Fruit fly (Drosophila melanogaster) whole organism, embryonic: ENCODE results near the gene CG13029.

Source experiments
- Ada2b ChIP-seq: fragments of 200-800 bp; sonication (Bioruptor generic); IDR thresholded peaks from 2 replicates; pipeline ENCODE4 v1.3.6; 2022; ENCODE audit warnings: missing biosample characterization, missing genetic modification characterization
- Aef1 ChIP-seq: fragments of 200-800 bp; sonication (Bioruptor generic); IDR thresholded peaks from 3 replicates; pipeline ENCODE4 v1.3.6; 2022; ENCODE audit warnings: missing biosample characterization, missing genetic modification characterization
- Bgb ChIP-seq: fragments of 200-800 bp; sonication (Bioruptor generic); IDR thresholded peaks from 2 replicates; pipeline ENCODE4 v1.3.6; 2022; ENCODE audit warnings: missing biosample characterization, missing genetic modification characterization; ENCODE audit not compliant: partially characterized antibody
- BtbVII ChIP-seq: fragments of 200-800 bp; sonication (Bioruptor generic); optimal IDR thresholded peaks from 3 replicates; lab custom pipeline; 2017; ENCODE audit warnings: missing biosample characterization, mild to moderate bottlenecking, missing genetic modification characterization
- CG10321 ChIP-seq: fragments of 200-800 bp; sonication (Bioruptor generic); IDR thresholded peaks from 2 replicates; pipeline ENCODE4 v1.3.6; 2022; ENCODE audit warnings: missing biosample characterization, missing genetic modification characterization
- CG11456 ChIP-seq: fragments of 200-800 bp; sonication (Bioruptor generic); IDR thresholded peaks from 3 replicates; pipeline ENCODE4 v1.3.6; 2022; ENCODE audit warnings: missing biosample characterization, missing genetic modification characterization
- CG12236 ChIP-seq: fragments of 200-800 bp; sonication (Bioruptor generic); optimal IDR thresholded peaks from 2 replicates; lab custom pipeline; 2016; ENCODE audit warnings: missing biosample characterization, missing genetic modification characterization
- CG12391 ChIP-seq: fragments of 200-800 bp; sonication (Bioruptor generic); optimal IDR thresholded peaks from 3 replicates; lab custom pipeline; 2018; ENCODE audit warnings: missing biosample characterization, mild to moderate bottlenecking, missing genetic modification characterization, moderate library complexity
- CG14667 ChIP-seq: fragments of 200-800 bp; sonication (Bioruptor generic); IDR thresholded peaks from 2 replicates; pipeline ENCODE4 v1.3.6; 2022; ENCODE audit warnings: missing biosample characterization, missing genetic modification characterization
- CG15601 ChIP-seq: fragments of 200-800 bp; sonication (Bioruptor generic); optimal IDR thresholded peaks from 3 replicates; lab custom pipeline; 2019; ENCODE audit warnings: missing biosample characterization, mild to moderate bottlenecking, missing genetic modification characterization, moderate library complexity
- CG1602 ChIP-seq: fragments of 200-800 bp; sonication (Bioruptor generic); optimal IDR thresholded peaks from 3 replicates; lab custom pipeline; 2016; ENCODE audit warnings: missing biosample characterization, missing genetic modification characterization
- CG17328 ChIP-seq: fragments of 200-800 bp; sonication (Bioruptor generic); IDR thresholded peaks from 2 replicates; pipeline ENCODE4 v1.3.6; 2022; ENCODE audit warnings: missing biosample characterization, missing genetic modification characterization
- CG17361 ChIP-seq: fragments of 200-800 bp; sonication (Bioruptor generic); IDR thresholded peaks from 3 replicates; pipeline ENCODE4 v1.3.6; 2022; ENCODE audit warnings: missing biosample characterization, missing genetic modification characterization
- CG1792 ChIP-seq: fragments of 200-800 bp; sonication (Bioruptor generic); optimal IDR thresholded peaks from 2 replicates; lab custom pipeline; 2016; ENCODE audit warnings: missing biosample characterization, missing genetic modification characterization
- CG2120 ChIP-seq: fragments of 200-800 bp; sonication (Bioruptor generic); optimal IDR thresholded peaks from 3 replicates; lab custom pipeline; 2016; ENCODE audit warnings: missing biosample characterization, missing genetic modification characterization
- CG2678 ChIP-seq: fragments of 200-800 bp; sonication (Bioruptor generic); optimal IDR thresholded peaks from 3 replicates; lab custom pipeline; 2019; ENCODE audit warnings: missing biosample characterization, mild to moderate bottlenecking, missing genetic modification characterization, moderate library complexity
- CG3726 ChIP-seq: fragments of 200-800 bp; sonication (Bioruptor generic); IDR thresholded peaks from 3 replicates; pipeline ENCODE4, ENCODE4 v1.3.6; 2022; ENCODE audit warnings: missing biosample characterization, missing genetic modification characterization
- CG43689 ChIP-seq: fragments of 200-800 bp; sonication (Bioruptor generic); IDR thresholded peaks from 2 replicates; pipeline ENCODE4 v1.3.6; 2022; ENCODE audit warnings: missing biosample characterization, missing genetic modification characterization
- CG6683 ChIP-seq: fragments of 200-800 bp; sonication (Bioruptor generic); optimal IDR thresholded peaks from 2 replicates; lab custom pipeline; 2017; ENCODE audit warnings: missing biosample characterization, mild to moderate bottlenecking, missing genetic modification characterization, missing genetic modification reagents
- CG6765 ChIP-seq: fragments of 200-800 bp; sonication (Bioruptor generic); optimal IDR thresholded peaks from 3 replicates; lab custom pipeline; 2017; ENCODE audit warnings: missing biosample characterization, mild to moderate bottlenecking, missing genetic modification characterization
- CG9215 ChIP-seq: fragments of 200-800 bp; sonication (Bioruptor generic); IDR thresholded peaks from 2 replicates; pipeline ENCODE4 v1.3.6; 2022; ENCODE audit warnings: missing biosample characterization, missing genetic modification characterization
- CG9817 ChIP-seq: fragments of 200-800 bp; sonication (Bioruptor generic); optimal IDR thresholded peaks from 2 replicates; lab custom pipeline; 2018; ENCODE audit warnings: missing biosample characterization, mild to moderate bottlenecking, missing genetic modification characterization, moderate library complexity
- CG9932 ChIP-seq: fragments of 200-800 bp; sonication (Bioruptor generic); IDR thresholded peaks from 2 replicates; pipeline ENCODE4 v1.3.6; 2022; ENCODE audit warnings: missing biosample characterization, missing genetic modification characterization
- Ets65A ChIP-seq: fragments of 200-800 bp; sonication (Bioruptor generic); peaks from one replicate; lab custom pipeline; 2016; ENCODE audit warnings: missing biosample characterization, missing genetic modification characterization
- Fer3 ChIP-seq: fragments of 200-800 bp; sonication (Bioruptor generic); optimal IDR thresholded peaks from 2 replicates; lab custom pipeline; 2018; ENCODE audit warnings: missing biosample characterization, mild to moderate bottlenecking, missing genetic modification characterization, moderate library complexity
- Gsc ChIP-seq: fragments of 200-800 bp; sonication (Bioruptor generic); IDR thresholded peaks from 2 replicates; pipeline ENCODE4 v1.3.6; 2022; ENCODE audit warnings: missing biosample characterization, missing genetic modification characterization
- Hand ChIP-seq: fragments of 200-800 bp; sonication (Bioruptor generic); optimal IDR thresholded peaks from 2 replicates; lab custom pipeline; 2017; ENCODE audit warnings: mild to moderate bottlenecking, missing biosample characterization, missing genetic modification reagents, missing genetic modification characterization
- Hey ChIP-seq: fragments of 200-800 bp; sonication (Bioruptor generic); optimal IDR thresholded peaks from 3 replicates; lab custom pipeline; 2018; ENCODE audit warnings: missing biosample characterization, mild to moderate bottlenecking, missing genetic modification characterization
- Meics ChIP-seq: fragments of 200-800 bp; sonication (Bioruptor generic); optimal IDR thresholded peaks from 2 replicates; lab custom pipeline; 2017; ENCODE audit warnings: missing biosample characterization, mild to moderate bottlenecking, missing genetic modification characterization
- Myb ChIP-seq: fragments of 200-800 bp; sonication (Bioruptor generic); optimal IDR thresholded peaks from 2 replicates; lab custom pipeline; 2016; ENCODE audit warnings: missing biosample characterization, missing genetic modification characterization
- Pdp1 ChIP-seq, 2 experiments: fragments of 200-800 bp; sonication (Bioruptor generic); optimal IDR thresholded peaks; 3 replicates each; lab custom pipeline; 2016; ENCODE audit warnings: missing biosample characterization in 2 of 2, missing genetic modification characterization in 2 of 2, mild to moderate bottlenecking in 1 of 2, moderate library complexity in 1 of 2
- Sry-δ ChIP-seq: fragments of 200-800 bp; sonication (Bioruptor generic); optimal IDR thresholded peaks from 2 replicates; lab custom pipeline; 2016; ENCODE audit warnings: missing biosample characterization, missing genetic modification characterization
- Taf1 ChIP-seq: fragments of 200-800 bp; sonication (Bioruptor generic); IDR thresholded peaks from 2 replicates; pipeline ENCODE4 v1.3.6; 2022; ENCODE audit warnings: missing biosample characterization, missing genetic modification characterization
- Trl ChIP-seq, 3 experiments: fragments of >200 bp in 2 of 3; fragments of 200-800 bp in 1 of 3; sonication (Bioruptor generic) in 1 of 3; optimal IDR thresholded peaks; 2 replicates in 1 of 3; 3 replicates in 2 of 3; lab custom pipeline; 2016 to 2017; ENCODE audit warnings: missing biosample characterization in 1 of 3, missing genetic modification characterization in 1 of 3
- aop ChIP-seq: fragments of 200-800 bp; sonication (Bioruptor generic); IDR thresholded peaks from 2 replicates; pipeline ENCODE4 v1.3.6; 2022; ENCODE audit warnings: missing biosample characterization, missing genetic modification characterization
- ato ChIP-seq: fragments of 200-800 bp; sonication (Bioruptor generic); IDR thresholded peaks from 2 replicates; pipeline ENCODE4 v1.3.6; 2022; ENCODE audit warnings: missing biosample characterization, missing genetic modification characterization; ENCODE audit not compliant: partially characterized antibody
- btn ChIP-seq: fragments of 200-800 bp; sonication (Bioruptor generic); optimal IDR thresholded peaks from 2 replicates; lab custom pipeline; 2016; ENCODE audit warnings: missing biosample characterization, missing genetic modification characterization
- en ChIP-seq: fragments of 200-800 bp; sonication (Bioruptor generic); optimal IDR thresholded peaks from 2 replicates; lab custom pipeline; 2016; ENCODE audit warnings: missing biosample characterization, missing genetic modification characterization
- gsb ChIP-seq: fragments of 200-800 bp; sonication (Bioruptor generic); IDR thresholded peaks from 2 replicates; pipeline ENCODE4 v1.3.6; 2022; ENCODE audit warnings: missing biosample characterization, missing genetic modification characterization
- jing ChIP-seq: fragments of 200-800 bp; sonication (Bioruptor generic); optimal IDR thresholded peaks from 2 replicates; lab custom pipeline; 2018; ENCODE audit warnings: missing biosample characterization, mild to moderate bottlenecking, missing genetic modification characterization
- otp ChIP-seq: fragments of 200-800 bp; sonication (Bioruptor generic); IDR thresholded peaks from 3 replicates; pipeline ENCODE4, ENCODE4 v1.3.6; 2022; ENCODE audit warnings: missing biosample characterization, missing genetic modification characterization
- rib ChIP-seq: fragments of 200-800 bp; sonication (Bioruptor generic); IDR thresholded peaks from 2 replicates; pipeline ENCODE4 v1.3.6; 2022; ENCODE audit warnings: missing biosample characterization, missing genetic modification characterization
- sens ChIP-seq: fragments of 200-800 bp; sonication (Bioruptor generic); peaks from one replicate; lab custom pipeline; 2016; ENCODE audit warnings: missing biosample characterization, missing genetic modification characterization
- sim ChIP-seq: fragments of 200-800 bp; sonication (Bioruptor generic); IDR thresholded peaks from 2 replicates; pipeline ENCODE4 v1.3.6; 2022; ENCODE audit warnings: missing biosample characterization, missing genetic modification characterization
- sisA ChIP-seq: fragments of 200-800 bp; sonication (Bioruptor generic); IDR thresholded peaks from 2 replicates; pipeline ENCODE4 v1.3.6; 2022; ENCODE audit warnings: missing biosample characterization, missing genetic modification characterization
- so ChIP-seq: fragments of 200-800 bp; sonication (Bioruptor generic); IDR thresholded peaks from 3 replicates; pipeline ENCODE4 v1.3.6; 2022; ENCODE audit warnings: missing biosample characterization, missing genetic modification characterization
- sqz ChIP-seq: fragments of 200-800 bp; sonication (Bioruptor generic); optimal IDR thresholded peaks from 3 replicates; lab custom pipeline; 2018; ENCODE audit warnings: missing biosample characterization, mild to moderate bottlenecking, missing genetic modification characterization
- stwl ChIP-seq: fragments of 200-800 bp; sonication (Bioruptor generic); optimal IDR thresholded peaks from 3 replicates; lab custom pipeline; 2018; ENCODE audit warnings: missing biosample characterization, mild to moderate bottlenecking, missing genetic modification characterization, moderate library complexity
- tup ChIP-seq: fragments of 200-800 bp; sonication (Bioruptor generic); optimal IDR thresholded peaks from 2 replicates; lab custom pipeline; 2016; ENCODE audit warnings: missing biosample characterization, mild to moderate bottlenecking, missing genetic modification characterization, moderate library complexity
- vfl ChIP-seq: fragments of 200-800 bp; sonication (Bioruptor generic); optimal IDR thresholded peaks from 2 replicates; lab custom pipeline; 2016; ENCODE audit warnings: missing biosample characterization, missing genetic modification characterization

Gene CG13029

dm6 chr3L:16890650-16891336 is 30.4 kb downstream of the CG13029 start (continued):
- TF ChIP-seq otp = peak; percentile 93
- TF ChIP-seq Pdp1 (GFP tag; optimal IDR thresholded peaks at IDR 0.05; lab: Kevin White, UChicago) = peak; percentile 86 to 90
- peak; percentile 43; the same call in 1 of the 2 replicates for TF ChIP-seq Bgb
- TF ChIP-seq CG9817 (tag; lab: Kevin White, UChicago) = peak; percentile 78
- TF ChIP-seq Ets65A (GFP tag; lab: Kevin White, UChicago) = peak; percentile 96
- TF ChIP-seq Taf1 (GFP tag; lab: Robert Waterston, UW) = peak; percentile 47; the same call in 1 of the 2 replicates
- TF ChIP-seq CG1602 (GFP tag; lab: Kevin White, UChicago) = peak; percentile 91
- peak; percentile 29 for TF ChIP-seq CG6683
- peak; percentile 58 for TF ChIP-seq Sry-δ (GFP tag; lab: Kevin White, UChicago)
- peak; percentile 89 for TF ChIP-seq Aef1
- peak; percentile 91 for TF ChIP-seq CG17361
- peak; percentile 84 for TF ChIP-seq Gsc (GFP tag; lab: Robert Waterston, UW)
- peak; percentile 86 for TF ChIP-seq sim (GFP tag; lab: Robert Waterston, UW)
- peak; percentile 73 for TF ChIP-seq Meics (GFP tag; lab: Kevin White, UChicago)
- peak; percentile 99 for TF ChIP-seq sens (GFP tag; lab: Kevin White, UChicago)
- peak; percentile 90 for TF ChIP-seq CG2678 (tag; lab: Kevin White, UChicago)
- peak; percentile 28 for TF ChIP-seq Hand (GFP tag; lab: Kevin White, UChicago)
- TF ChIP-seq sqz (GFP tag; lab: Kevin White, UChicago) = peak; percentile 84
- 0 out of 2 replicates have a peak, but pooled peaks have one; percentile 30 for TF ChIP-seq ato
- no peak for TF ChIP-seq CG6765 (GFP tag; lab: Kevin White, UChicago)
- TF ChIP-seq CG11456 (GFP tag; lab: Robert Waterston, UW) = peak; percentile 82
- TF ChIP-seq CG3726 (GFP tag; lab: Robert Waterston, UW) = peak; percentile 86
- TF ChIP-seq btn = peak; percentile 83
- TF ChIP-seq CG14667 = peak; percentile 87
- TF ChIP-seq CG17328 (GFP tag; lab: Robert Waterston, UW) = peak; percentile 96
- TF ChIP-seq BtbVII (GFP tag; lab: Kevin White, UChicago) = peak; percentile 73
- peak; percentile 86 for TF ChIP-seq CG12236
- no peak for TF ChIP-seq CG10321 (GFP tag; lab: Robert Waterston, UW)
- TF ChIP-seq Trl (optimal IDR thresholded peaks at IDR 0.05; lab: Kevin White, UChicago) = peak; percentile 35 to 50
- TF ChIP-seq Trl (GFP tag; optimal IDR thresholded peaks at IDR 0.05; lab: Kevin White, UChicago) = peak; percentile 86
- peak; percentile 77 for TF ChIP-seq tup
- peak; percentile 89 for TF ChIP-seq jing
- peak; percentile 54 for TF ChIP-seq Hey (tag; lab: Kevin White, UChicago)
- TF ChIP-seq Myb (GFP tag; lab: Kevin White, UChicago) = peak; percentile 56
- peak; percentile 65 for TF ChIP-seq CG9215 (GFP tag; lab: Robert Waterston, UW)
- peak; percentile 62 for TF ChIP-seq CG9932 (GFP tag; lab: Robert Waterston, UW)
- TF ChIP-seq CG15601 (tag; lab: Kevin White, UChicago) = peak; percentile 92
- peak; percentile 93 for TF ChIP-seq so (GFP tag; lab: Robert Waterston, UW)
- TF ChIP-seq gsb (GFP tag; lab: Robert Waterston, UW) = peak; percentile 51
- peak; percentile 37 for TF ChIP-seq vfl
- peak; percentile 52; the same call in 1 of the 2 replicates for TF ChIP-seq CG43689 (GFP tag; lab: Robert Waterston, UW)
- peak; percentile 88 for TF ChIP-seq Ada2b
- TF ChIP-seq rib (GFP tag; lab: Robert Waterston, UW) = peak; percentile 76
- peak; percentile 95 for TF ChIP-seq sisA (GFP tag; lab: Robert Waterston, UW)
- TF ChIP-seq CG1792 (GFP tag; lab: Kevin White, UChicago) = peak; percentile 77
- TF ChIP-seq Fer3 (tag; lab: Kevin White, UChicago) = peak; percentile 83
- TF ChIP-seq CG2120 (GFP tag; lab: Kevin White, UChicago) = peak; percentile 61
- TF ChIP-seq CG12391 = peak; percentile 93
- no peak for TF ChIP-seq aop (GFP tag; lab: Robert Waterston, UW)
- TF ChIP-seq stwl (tag; lab: Kevin White, UChicago) = no peak
- TF ChIP-seq en (GFP tag; lab: Kevin White, UChicago) = peak; percentile 84
